Worm (Caenorhabditis elegans) whole organism, early embryonic: ENCODE data around the gene cdf-1.

ENCODE experiments used
- B0310.2 ChIP-seq: sonication (generic microtip); optimal IDR thresholded peaks from 2 replicates; lab custom pipeline; 2016; ENCODE audit warnings: mild to moderate bottlenecking, missing genetic modification characterization, missing compliant biosample characterization
- F13C5.2 ChIP-seq: sonication (generic microtip); optimal IDR thresholded peaks from 2 replicates; lab custom pipeline; 2017; ENCODE audit warnings: mild to moderate bottlenecking, missing genetic modification characterization, inconsistent platforms, missing compliant biosample characterization
- aly-1 ChIP-seq: sonication (generic microtip); optimal IDR thresholded peaks from 2 replicates; lab custom pipeline; 2016; ENCODE audit warnings: missing genetic modification characterization, missing compliant biosample characterization
- ama-1 ChIP-seq: fragments of 150-350 bp; optimal IDR thresholded peaks from 2 replicates; lab custom pipeline; 2014
- ceh-13 ChIP-seq: fragments of 200-800 bp; sonication (Bioruptor generic); optimal IDR thresholded peaks from 2 replicates; lab custom pipeline; 2018; ENCODE audit warnings: mild to moderate bottlenecking, missing genetic modification characterization, missing compliant biosample characterization
- ceh-36 ChIP-seq: sonication (generic microtip); optimal IDR thresholded peaks from 2 replicates; lab custom pipeline; 2016; ENCODE audit warnings: missing genetic modification characterization, inconsistent platforms, missing compliant biosample characterization
- ets-7 ChIP-seq: sonication (generic microtip); optimal IDR thresholded peaks from 2 replicates; lab custom pipeline; 2016; ENCODE audit warnings: missing genotype, missing genetic modification characterization, missing compliant biosample characterization
- flt-1 ChIP-seq: fragments of 200-800 bp; sonication (Bioruptor generic); IDR thresholded peaks from 2 replicates; pipeline ENCODE4 v1.3.6; 2022; ENCODE audit warnings: missing genetic modification characterization, missing compliant biosample characterization
- hmbx-1 ChIP-seq: sonication (generic microtip); optimal IDR thresholded peaks from 2 replicates; lab custom pipeline; 2016; ENCODE audit warnings: mild to moderate bottlenecking, missing genetic modification characterization, missing compliant biosample characterization
- hmg-4 ChIP-seq: fragments of 200-800 bp; sonication (Bioruptor generic); optimal IDR thresholded peaks from 2 replicates; lab custom pipeline; 2018; ENCODE audit warnings: mild to moderate bottlenecking, missing genetic modification characterization, missing compliant biosample characterization
- hnd-1 ChIP-seq: sonication (generic microtip); optimal IDR thresholded peaks from 2 replicates; lab custom pipeline; 2016; ENCODE audit warnings: missing genetic modification characterization, missing compliant biosample characterization
- pes-1 ChIP-seq: fragments of 200-800 bp; sonication (Bioruptor generic); IDR thresholded peaks from 2 replicates; pipeline ENCODE4 v1.3.6; 2022; ENCODE audit warnings: missing genetic modification reagents, missing genetic modification characterization, missing compliant biosample characterization
- scrt-1 ChIP-seq: fragments of 200-800 bp; sonication (Bioruptor generic); IDR thresholded peaks from 2 replicates; pipeline ENCODE4 v1.3.6; 2022; ENCODE audit warnings: missing genetic modification characterization, missing compliant biosample characterization
- sea-1 ChIP-seq: fragments of 200-800 bp; sonication (Bioruptor generic); conservative IDR thresholded peaks from 2 replicates; pipeline ENCODE4 v1.3.6; 2022; ENCODE audit warnings: missing genetic modification characterization, missing compliant biosample characterization
- tbx-11 ChIP-seq: fragments of 200-800 bp; sonication (Bioruptor generic); IDR thresholded peaks from 2 replicates; pipeline ENCODE4 v1.3.6; 2022; ENCODE audit warnings: missing genetic modification characterization, missing compliant biosample characterization
- tbx-37 ChIP-seq: fragments of 200-800 bp; sonication (Bioruptor generic); conservative IDR thresholded peaks from 2 replicates; pipeline ENCODE4 v1.3.6; 2022; ENCODE audit warnings: missing genetic modification reagents, missing genetic modification characterization, missing compliant biosample characterization
- tra-4 ChIP-seq: sonication (generic microtip); optimal IDR thresholded peaks from 2 replicates; lab custom pipeline; 2017; ENCODE audit warnings: missing genetic modification characterization, missing compliant biosample characterization

cdf-1 gene

ce11 chrX:6505008-6505407 is at the start of gene cdf-1:
TSS of gene cdf-1 (minus strand) at chrX:6505143.
- TF ChIP-seq ceh-36 (tag; lab: Kevin White, UChicago) (no peak), F13C5.2 (tag; lab: Kevin White, UChicago) (peak; percentile 5), sea-1 (GFP tag; lab: Robert Waterston, UW) (no peak), hmbx-1 (tag; lab: Kevin White, UChicago) (no peak)

ce11 chrX:6553634-6554033 is 48.7 kb upstream of the cdf-1 start:
- no peak for TF ChIP-seq hmg-4 (GFP tag; lab: Kevin White, UChicago)
- no peak for TF ChIP-seq sea-1 (GFP tag; lab: Robert Waterston, UW)
- no peak for TF ChIP-seq scrt-1 (GFP tag; lab: Robert Waterston, UW)
- TF ChIP-seq tra-4 (tag; lab: Kevin White, UChicago): no peak
- TF ChIP-seq aly-1: no peak
- no peak for TF ChIP-seq pes-1 (GFP tag; lab: Robert Waterston, UW)
- no peak for TF ChIP-seq F13C5.2 (tag; lab: Kevin White, UChicago)
- no peak for TF ChIP-seq ama-1 (lab: Kevin White, UChicago)
- TF ChIP-seq tbx-11 (GFP tag; lab: Robert Waterston, UW): no peak
- no peak for TF ChIP-seq flt-1 (GFP tag; lab: Robert Waterston, UW)
- TF ChIP-seq ceh-36 (tag; lab: Kevin White, UChicago): no peak
- no peak for TF ChIP-seq ets-7
- TF ChIP-seq ceh-13 (GFP tag; lab: Kevin White, UChicago): no peak
- TF ChIP-seq B0310.2 (tag; lab: Kevin White, UChicago): no peak
- TF ChIP-seq hmbx-1 (tag; lab: Kevin White, UChicago): no peak
- TF ChIP-seq hnd-1 (tag; lab: Kevin White, UChicago): no peak
- TF ChIP-seq tbx-37 (GFP tag; lab: Robert Waterston, UW): no peak

- TF ChIP-seq ama-1 (lab: Kevin White, UChicago) (no peak), ets-7 (no peak), hmg-4 (GFP tag; lab: Kevin White, UChicago) (no peak), pes-1 (GFP tag; lab: Robert Waterston, UW) (no peak), ceh-13 (GFP tag; lab: Kevin White, UChicago) (no peak), tbx-11 (GFP tag; lab: Robert Waterston, UW) (no peak), B0310.2 (tag; lab: Kevin White, UChicago) (no peak), hnd-1 (tag; lab: Kevin White, UChicago) (no peak), scrt-1 (GFP tag; lab: Robert Waterston, UW) (no peak), ceh-36 (tag; lab: Kevin White, UChicago) (no peak), flt-1 (GFP tag; lab: Robert Waterston, UW) (no peak), hmbx-1 (tag; lab: Kevin White, UChicago) (no peak), tra-4 (tag; lab: Kevin White, UChicago) (no peak), sea-1 (GFP tag; lab: Robert Waterston, UW) (no peak), aly-1 (no peak), tbx-37 (GFP tag; lab: Robert Waterston, UW) (no peak)
These were observed 47.9 kb upstream of the cdf-1 start, which contains the start of gene svh-2 for ce11 chrX:6552806-6553337. TSS of gene svh-2 (plus strand) at chrX:6553287.

- TF ChIP-seq hnd-1 (tag; lab: Kevin White, UChicago) (no peak), scrt-1 (GFP tag; lab: Robert Waterston, UW) (no peak), pes-1 (GFP tag; lab: Robert Waterston, UW) (no peak), B0310.2 (tag; lab: Kevin White, UChicago) (no peak), hmbx-1 (tag; lab: Kevin White, UChicago) (no peak), ets-7 (no peak), tbx-11 (GFP tag; lab: Robert Waterston, UW) (no peak), tbx-37 (GFP tag; lab: Robert Waterston, UW) (no peak), ceh-13 (GFP tag; lab: Kevin White, UChicago) (no peak), flt-1 (GFP tag; lab: Robert Waterston, UW) (no peak), hmg-4 (GFP tag; lab: Kevin White, UChicago) (no peak), aly-1 (no peak), ceh-36 (tag; lab: Kevin White, UChicago) (no peak), F13C5.2 (tag; lab: Kevin White, UChicago) (no peak), sea-1 (GFP tag; lab: Robert Waterston, UW) (no peak), tra-4 (tag; lab: Kevin White, UChicago) (no peak), ama-1 (lab: Kevin White, UChicago) (no peak)
These were observed 46.7 kb upstream of the cdf-1 start for ce11 chrX:6551679-6552078.

- TF ChIP-seq ama-1 (lab: Kevin White, UChicago) (no peak), tra-4 (tag; lab: Kevin White, UChicago) (no peak), ceh-13 (GFP tag; lab: Kevin White, UChicago) (no peak), B0310.2 (tag; lab: Kevin White, UChicago) (no peak), ets-7 (no peak), sea-1 (GFP tag; lab: Robert Waterston, UW) (no peak), ceh-36 (tag; lab: Kevin White, UChicago) (no peak), tbx-11 (GFP tag; lab: Robert Waterston, UW) (no peak), hmg-4 (GFP tag; lab: Kevin White, UChicago) (no peak), pes-1 (GFP tag; lab: Robert Waterston, UW) (no peak), aly-1 (no peak), tbx-37 (GFP tag; lab: Robert Waterston, UW) (no peak), hmbx-1 (tag; lab: Kevin White, UChicago) (no peak)
These were observed 46.2 kb upstream of the cdf-1 start for ce11 chrX:6551073-6551652.

ce11 chrX:6543665-6544064 is 38.7 kb upstream of the cdf-1 start:
- TF ChIP-seq tbx-37 (GFP tag; lab: Robert Waterston, UW) (no peak), F13C5.2 (tag; lab: Kevin White, UChicago) (no peak), ama-1 (lab: Kevin White, UChicago) (no peak), scrt-1 (GFP tag; lab: Robert Waterston, UW) (no peak), aly-1 (no peak), ceh-36 (tag; lab: Kevin White, UChicago) (no peak), hnd-1 (tag; lab: Kevin White, UChicago) (no peak), hmg-4 (GFP tag; lab: Kevin White, UChicago) (no peak), B0310.2 (tag; lab: Kevin White, UChicago) (no peak), sea-1 (GFP tag; lab: Robert Waterston, UW) (no peak), ets-7 (no peak), tbx-11 (GFP tag; lab: Robert Waterston, UW) (no peak), flt-1 (GFP tag; lab: Robert Waterston, UW) (no peak), hmbx-1 (tag; lab: Kevin White, UChicago) (no peak), ceh-13 (GFP tag; lab: Kevin White, UChicago) (no peak), pes-1 (GFP tag; lab: Robert Waterston, UW) (no peak), tra-4 (tag; lab: Kevin White, UChicago) (no peak)
